Worm (Caenorhabditis elegans) whole organism, L1 larva: ENCODE measurements around the gene sox-2.

Source experiments
- C04F5.9 ChIP-seq: sonication (generic microtip); optimal IDR thresholded peaks from 2 replicates; lab custom pipeline; 2016; ENCODE audit warnings: missing genetic modification characterization, missing compliant biosample characterization
- C16A3.4 ChIP-seq: fragments of 150-350 bp; optimal IDR thresholded peaks from 2 replicates; lab custom pipeline; 2014; ENCODE audit warnings: missing biosample characterization, missing genetic modification characterization
- F16B12.6 ChIP-seq: fragments of 150-350 bp; optimal IDR thresholded peaks from 2 replicates; lab custom pipeline; 2014; ENCODE audit warnings: missing biosample characterization, missing genetic modification characterization
- Y116A8C.19 ChIP-seq: sonication (generic microtip); optimal IDR thresholded peaks from 2 replicates; lab custom pipeline; 2016; ENCODE audit warnings: missing compliant biosample characterization, missing genetic modification characterization, borderline replicate concordance
- alr-1 ChIP-seq: fragments of 200-800 bp; sonication (Bioruptor generic); optimal IDR thresholded peaks from 2 replicates; lab custom pipeline; 2018; ENCODE audit warnings: borderline replicate concordance, mild to moderate bottlenecking, missing genetic modification characterization, missing compliant biosample characterization
- blmp-1 ChIP-seq: fragments of 150-350 bp; optimal IDR thresholded peaks from 2 replicates; lab custom pipeline; 2014; ENCODE audit warnings: missing biosample characterization, missing genetic modification characterization
- ceh-63 ChIP-seq: fragments of 200-800 bp; sonication (Bioruptor generic); optimal IDR thresholded peaks from 2 replicates; lab custom pipeline; 2018; ENCODE audit warnings: mild to moderate bottlenecking, missing genetic modification characterization, missing compliant biosample characterization
- ceh-82 ChIP-seq, 3 experiments: fragments of 150-350 bp in 1 of 3; sonication (generic microtip) in 2 of 3; optimal IDR thresholded peaks; 2 replicates each; lab custom pipeline; 2014 to 2017; ENCODE audit warnings: missing biosample characterization in 3 of 3, missing genetic modification characterization in 3 of 3
- dpl-1 ChIP-seq, 3 experiments: fragments of 150-350 bp in 2 of 3; sonication (generic microtip) in 1 of 3; optimal IDR thresholded peaks; 2 replicates each; lab custom pipeline; 2014 to 2017; ENCODE audit warnings: missing biosample characterization in 3 of 3, missing genetic modification characterization in 3 of 3, missing genetic modification reagents in 3 of 3
- dsc-1 ChIP-seq: sonication (generic microtip); optimal IDR thresholded peaks from 2 replicates; lab custom pipeline; 2016; ENCODE audit warnings: mild to moderate bottlenecking, missing genetic modification characterization, missing compliant biosample characterization
- efl-1 ChIP-seq, 4 experiments: fragments of 150-350 bp; optimal IDR thresholded peaks in 3 of 4; peaks in 1 of 4; 1 replicate in 1 of 4; 2 replicates in 3 of 4; lab custom pipeline; 2014; ENCODE audit warnings: missing biosample characterization in 2 of 4, missing genetic modification characterization in 2 of 4, missing genetic modification reagents in 2 of 4
- egl-13 ChIP-seq: sonication (generic microtip); optimal IDR thresholded peaks from 2 replicates; lab custom pipeline; 2016; ENCODE audit warnings: missing genotype, missing genetic modification reagents, missing genetic modification characterization, missing compliant biosample characterization
- elt-2 ChIP-seq: sonication (generic microtip); optimal IDR thresholded peaks from 2 replicates; lab custom pipeline; 2016; ENCODE audit warnings: missing genetic modification characterization, mild to moderate bottlenecking, inconsistent platforms, missing compliant biosample characterization, missing genetic modification reagents
- fkh-10 ChIP-seq: sonication (generic microtip); optimal IDR thresholded peaks from 2 replicates; lab custom pipeline; 2017; ENCODE audit warnings: missing biosample characterization, missing genetic modification reagents, missing genetic modification characterization
- fkh-8 ChIP-seq: sonication (generic microtip); optimal IDR thresholded peaks from 2 replicates; lab custom pipeline; 2016; ENCODE audit warnings: mild to moderate bottlenecking, missing genetic modification characterization, missing compliant biosample characterization
- fos-1 ChIP-seq: fragments of 150-350 bp; optimal IDR thresholded peaks from 2 replicates; lab custom pipeline; 2014; ENCODE audit warnings: missing biosample characterization, missing genetic modification characterization
- irx-1 ChIP-seq: sonication (generic microtip); optimal IDR thresholded peaks from 2 replicates; lab custom pipeline; 2016; ENCODE audit warnings: missing genetic modification characterization, missing compliant biosample characterization
- isw-1 ChIP-seq: fragments of 200-800 bp; sonication (Bioruptor generic); IDR thresholded peaks from 2 replicates; pipeline ENCODE4 v1.3.6; 2022; ENCODE audit warnings: missing genetic modification characterization, missing compliant biosample characterization
- jun-1 ChIP-seq: fragments of 150-350 bp; optimal IDR thresholded peaks from 2 replicates; lab custom pipeline; 2014; ENCODE audit warnings: missing biosample characterization, missing genetic modification reagents, missing genetic modification characterization
- lin-13 ChIP-seq: fragments of 150-350 bp; optimal IDR thresholded peaks from 2 replicates; lab custom pipeline; 2014; ENCODE audit warnings: missing biosample characterization, missing genetic modification reagents, missing genetic modification characterization
- lin-14 ChIP-seq: fragments of 200-800 bp; sonication (Bioruptor generic); optimal IDR thresholded peaks from 2 replicates; lab custom pipeline; 2018; ENCODE audit warnings: mild to moderate bottlenecking, missing genetic modification characterization, moderate library complexity, missing compliant biosample characterization
- lin-15B ChIP-seq: fragments of 150-350 bp; sonication (generic microtip); optimal IDR thresholded peaks from 3 replicates; lab custom pipeline; 2014; ENCODE audit warnings: missing biosample characterization, missing genetic modification characterization
- lin-35 ChIP-seq, 2 experiments: fragments of 150-350 bp; optimal IDR thresholded peaks; 2 replicates each; lab custom pipeline; 2014; ENCODE audit warnings: missing biosample characterization in 2 of 2, missing genetic modification characterization in 2 of 2, missing genetic modification reagents in 2 of 2
- lin-39 ChIP-seq: fragments of 150-350 bp; optimal IDR thresholded peaks from 2 replicates; lab custom pipeline; 2014; ENCODE audit warnings: missing biosample characterization, missing genetic modification reagents, missing genetic modification characterization
- lsy-2 ChIP-seq, 2 experiments: fragments of 150-350 bp; optimal IDR thresholded peaks; 2 replicates each; lab custom pipeline; 2014; ENCODE audit warnings: missing biosample characterization in 2 of 2, missing genetic modification characterization in 2 of 2
- mdl-1 ChIP-seq, 2 experiments: fragments of 150-350 bp; optimal IDR thresholded peaks; 2 replicates each; lab custom pipeline; 2014 to 2017; ENCODE audit warnings: missing biosample characterization in 2 of 2, missing genetic modification characterization in 2 of 2, inconsistent platforms in 1 of 2
- mep-1 ChIP-seq: fragments of 150-350 bp; optimal IDR thresholded peaks from 2 replicates; lab custom pipeline; 2014; ENCODE audit warnings: missing biosample characterization, missing genetic modification characterization
- nhr-11 ChIP-seq: fragments of 150-350 bp; optimal IDR thresholded peaks from 2 replicates; lab custom pipeline; 2014; ENCODE audit warnings: missing biosample characterization, missing genetic modification characterization
- nhr-12 ChIP-seq: sonication (generic microtip); optimal IDR thresholded peaks from 2 replicates; lab custom pipeline; 2017; ENCODE audit warnings: missing biosample characterization, missing genetic modification characterization
- nhr-19 ChIP-seq: fragments of 200-800 bp; sonication (Bioruptor generic); conservative IDR thresholded peaks from 2 replicates; pipeline ENCODE4 v1.3.6; 2022; ENCODE audit warnings: missing genetic modification characterization, missing compliant biosample characterization
- nhr-20 ChIP-seq: sonication (generic microtip); optimal IDR thresholded peaks from 2 replicates; lab custom pipeline; 2016; ENCODE audit warnings: mild to moderate bottlenecking, missing genetic modification characterization, missing compliant biosample characterization
- nhr-47 ChIP-seq: sonication (generic microtip); optimal IDR thresholded peaks from 2 replicates; lab custom pipeline; 2016; ENCODE audit warnings: mild to moderate bottlenecking, missing genetic modification characterization, moderate library complexity, missing compliant biosample characterization
- nhr-71 ChIP-seq: sonication (generic microtip); optimal IDR thresholded peaks from 2 replicates; lab custom pipeline; 2016; ENCODE audit warnings: mild to moderate bottlenecking, missing genetic modification characterization, moderate library complexity, missing compliant biosample characterization
- nhr-77 ChIP-seq: fragments of 150-350 bp; optimal IDR thresholded peaks from 2 replicates; lab custom pipeline; 2014; ENCODE audit warnings: missing biosample characterization, missing genetic modification characterization
- nhr-85 ChIP-seq: sonication (generic microtip); peaks from one replicate; lab custom pipeline; 2016; ENCODE audit warnings: missing genetic modification characterization, inconsistent platforms, missing compliant biosample characterization
- nhr-90 ChIP-seq: sonication (generic microtip); optimal IDR thresholded peaks from 2 replicates; lab custom pipeline; 2016; ENCODE audit warnings: mild to moderate bottlenecking, missing genetic modification characterization, missing compliant biosample characterization; ENCODE audit not compliant: poor library complexity
- pax-3 ChIP-seq: fragments of 200-800 bp; sonication (Bioruptor generic); optimal IDR thresholded peaks from 2 replicates; lab custom pipeline; 2018; ENCODE audit warnings: mild to moderate bottlenecking, missing genetic modification characterization, moderate library complexity, missing compliant biosample characterization
- pqm-1 ChIP-seq: sonication (generic microtip); optimal IDR thresholded peaks from 3 replicates; lab custom pipeline; 2017; ENCODE audit warnings: missing biosample characterization, missing genetic modification characterization
- rnt-1 ChIP-seq: sonication (generic microtip); optimal IDR thresholded peaks from 2 replicates; lab custom pipeline; 2016; ENCODE audit warnings: mild to moderate bottlenecking, missing genetic modification characterization, moderate library complexity, missing compliant biosample characterization
- skn-1 ChIP-seq: fragments of 150-350 bp; optimal IDR thresholded peaks from 2 replicates; lab custom pipeline; 2014; ENCODE audit warnings: missing biosample characterization, missing genetic modification characterization
- snpc-4 ChIP-seq: fragments of 150-350 bp; optimal IDR thresholded peaks from 2 replicates; lab custom pipeline; 2014; ENCODE audit warnings: missing biosample characterization, missing genetic modification characterization
- snu-23 ChIP-seq: sonication (generic microtip); optimal IDR thresholded peaks from 2 replicates; lab custom pipeline; 2016; ENCODE audit warnings: missing genetic modification characterization, missing compliant biosample characterization
- sox-4 ChIP-seq: sonication (generic microtip); optimal IDR thresholded peaks from 2 replicates; lab custom pipeline; 2016; ENCODE audit warnings: missing genetic modification characterization, missing compliant biosample characterization
- sptf-1 ChIP-seq: fragments of 150-350 bp; optimal IDR thresholded peaks from 2 replicates; lab custom pipeline; 2014; ENCODE audit warnings: missing biosample characterization, missing genetic modification characterization
- sup-37 ChIP-seq: fragments of 200-800 bp; sonication (Bioruptor generic); optimal IDR thresholded peaks from 2 replicates; lab custom pipeline; 2018; ENCODE audit warnings: mild to moderate bottlenecking, missing genetic modification characterization, missing compliant biosample characterization
- swsn-7 ChIP-seq: sonication (generic microtip); optimal IDR thresholded peaks from 2 replicates; lab custom pipeline; 2016; ENCODE audit warnings: missing genetic modification characterization, missing compliant biosample characterization
- tbx-2 ChIP-seq: sonication (generic microtip); optimal IDR thresholded peaks from 2 replicates; lab custom pipeline; 2016; ENCODE audit warnings: missing genetic modification characterization, missing compliant biosample characterization
- unc-86 ChIP-seq: sonication (generic microtip); optimal IDR thresholded peaks from 2 replicates; lab custom pipeline; 2016; ENCODE audit warnings: missing genetic modification characterization, missing compliant biosample characterization
- vab-15 ChIP-seq: sonication (generic microtip); optimal IDR thresholded peaks from 2 replicates; lab custom pipeline; 2017; ENCODE audit warnings: missing genotype, mild to moderate bottlenecking, missing genetic modification characterization, missing compliant biosample characterization
- xbp-1 ChIP-seq: sonication (generic microtip); optimal IDR thresholded peaks from 2 replicates; lab custom pipeline; 2016; ENCODE audit warnings: missing genetic modification characterization, missing compliant biosample characterization
- zag-1 ChIP-seq: fragments of 150-350 bp; optimal IDR thresholded peaks from 2 replicates; lab custom pipeline; 2014; ENCODE audit warnings: missing biosample characterization, missing genetic modification characterization

The sox-2 gene

ce11 chrX:7474968-7475433 lies 11.5 kb upstream of the sox-2 start, which contains the start of gene coh-1:
Gene coh-1 (minus strand): TSS chrX:7475018.
- TF ChIP-seq lin-13 (GFP tag; lab: Kevin White, UChicago) (peak; percentile 28), xbp-1 (peak; percentile 74), efl-1 (optimal IDR thresholded peaks at IDR 0.05; lab: Kevin White, UChicago) (peak; percentile 46 to 64), efl-1 (GFP tag; optimal IDR thresholded peaks at IDR 0.05 in 1 of 2; lab: Kevin White, UChicago) (peak in 1 of 2 experiments; percentile 33), nhr-85 (tag; lab: Kevin White, UChicago) (peak; percentile 70), Y116A8C.19 (tag; lab: Kevin White, UChicago) (no peak), F16B12.6 (peak; percentile 89), mep-1 (tag; lab: Kevin White, UChicago) (peak; percentile 73), egl-13 (tag; lab: Kevin White, UChicago) (peak; percentile 34), unc-86 (tag; lab: Kevin White, UChicago) (peak; percentile 33), zag-1 (no peak), snpc-4 (tag; lab: Kevin White, UChicago) (peak; percentile 39), alr-1 (tag; lab: Kevin White, UChicago) (no peak), lin-35 (GFP tag; optimal IDR thresholded peaks at IDR 0.05; lab: Kevin White, UChicago) (peak; percentile 41 to 75), ceh-82 (tag; optimal IDR thresholded peaks at IDR 0.05; lab: Kevin White, UChicago) (peak; percentile 14 to 69 (median 27)), nhr-11 (no peak), dpl-1 (GFP tag; optimal IDR thresholded peaks at IDR 0.05; lab: Kevin White, UChicago) (peak; percentile 8 to 40 (median 34)), fkh-10 (GFP tag; lab: Kevin White, UChicago) (peak; percentile 19), sup-37 (GFP tag; lab: Kevin White, UChicago) (no peak), pax-3 (tag; lab: Kevin White, UChicago) (no peak), lin-14 (peak; percentile 89), pqm-1 (tag; lab: Kevin White, UChicago) (no peak), snu-23 (GFP tag; lab: Kevin White, UChicago) (peak; percentile 84), swsn-7 (tag; lab: Kevin White, UChicago) (peak; percentile 69), nhr-19 (GFP tag; lab: Robert Waterston, UW) (peak; percentile 37; the same call in 1 of the 2 replicates), blmp-1 (tag; lab: Kevin White, UChicago) (peak; percentile 72), ceh-63 (GFP tag; lab: Kevin White, UChicago) (no peak), nhr-71 (tag; lab: Kevin White, UChicago) (peak; percentile 77), rnt-1 (peak; percentile 57), C16A3.4 (tag; lab: Kevin White, UChicago) (peak; percentile 59), irx-1 (peak; percentile 16), lsy-2 (tag; optimal IDR thresholded peaks at IDR 0.05; lab: Kevin White, UChicago) (peak; percentile 54 to 78), vab-15 (tag; lab: Kevin White, UChicago) (no peak), nhr-12 (no peak), skn-1 (tag; lab: Kevin White, UChicago) (peak; percentile 55), lin-39 (no peak), fkh-8 (tag; lab: Kevin White, UChicago) (peak; percentile 59), elt-2 (no peak), nhr-47 (tag; lab: Kevin White, UChicago) (peak; percentile 69), dsc-1 (peak; percentile 56), fos-1 (tag; lab: Kevin White, UChicago) (peak; percentile 66), sox-4 (tag; lab: Kevin White, UChicago) (no peak), sptf-1 (tag; lab: Kevin White, UChicago) (no peak), nhr-90 (tag; lab: Kevin White, UChicago) (peak; percentile 16), jun-1 (peak; percentile 2), isw-1 (0 out of 2 replicates have a peak, but pooled peaks have one; percentile 7), nhr-77 (peak; percentile 15), mdl-1 (tag; optimal IDR thresholded peaks at IDR 0.05; lab: Kevin White, UChicago) (peak in 1 of 2 experiments; percentile 69), tbx-2 (peak; percentile 69), C04F5.9 (tag; lab: Kevin White, UChicago) (no peak), lin-15B (tag; lab: Kevin White, UChicago) (peak; percentile 27), nhr-20 (tag; lab: Kevin White, UChicago) (peak; percentile 60)
